Fruit fly (Drosophila melanogaster) whole organism, prepupa: Measurements from ENCODE around the gene CG18563.
A peak's percentile ranks its signal among the peaks of the same experiment; 100 is the strongest.

Experiments
- Blimp-1 ChIP-seq: fragments of 200-800 bp; sonication (Bioruptor generic); optimal IDR thresholded peaks from 3 replicates; lab custom pipeline; 2017; ENCODE audit warnings: missing biosample characterization, missing genetic modification characterization, mild to moderate bottlenecking, moderate library complexity, missing genetic modification reagents
- CG10669 ChIP-seq: fragments of 200-800 bp; sonication (Bioruptor generic); optimal IDR thresholded peaks from 3 replicates; lab custom pipeline; 2018; ENCODE audit warnings: missing biosample characterization, mild to moderate bottlenecking, missing genetic modification characterization, moderate library complexity
- CG11762 ChIP-seq: fragments of 200-800 bp; sonication (Bioruptor generic); optimal IDR thresholded peaks from 3 replicates; lab custom pipeline; 2016; ENCODE audit warnings: missing biosample characterization, missing genetic modification characterization; ENCODE audit not compliant: insufficient read depth
- CG11902 ChIP-seq: fragments of 200-800 bp; sonication (Bioruptor generic); optimal IDR thresholded peaks from 3 replicates; lab custom pipeline; 2016; ENCODE audit warnings: missing biosample characterization, missing genetic modification characterization
- CG15336 ChIP-seq: fragments of 200-800 bp; sonication (Bioruptor generic); IDR thresholded peaks from 2 replicates; pipeline ENCODE4 v1.3.6; 2022; ENCODE audit warnings: missing biosample characterization, missing genetic modification characterization
- CG16779 ChIP-seq: fragments of 200-800 bp; sonication (Bioruptor generic); optimal IDR thresholded peaks from 3 replicates; lab custom pipeline; 2017; ENCODE audit warnings: missing biosample characterization, mild to moderate bottlenecking, missing genetic modification characterization
- CG3032 ChIP-seq: fragments of 200-800 bp; optimal IDR thresholded peaks from 2 replicates; lab custom pipeline; 2019; ENCODE audit warnings: missing biosample characterization, mild to moderate bottlenecking, missing genetic modification characterization, moderate library complexity
- CG31627 ChIP-seq: fragments of 200-800 bp; sonication (Bioruptor generic); optimal IDR thresholded peaks from 3 replicates; lab custom pipeline; 2016; ENCODE audit warnings: missing biosample characterization, missing genetic modification characterization
- CG34406 ChIP-seq: fragments of 200-800 bp; sonication (Bioruptor generic); optimal IDR thresholded peaks from 3 replicates; lab custom pipeline; 2016; ENCODE audit warnings: missing biosample characterization, missing genetic modification characterization
- CG3919 ChIP-seq: fragments of 200-800 bp; sonication (Bioruptor generic); optimal IDR thresholded peaks from 3 replicates; lab custom pipeline; 2016; ENCODE audit warnings: missing biosample characterization, missing genetic modification characterization
- CG4318 ChIP-seq: fragments of 200-800 bp; sonication (Bioruptor generic); optimal IDR thresholded peaks from 3 replicates; lab custom pipeline; 2017; ENCODE audit warnings: missing biosample characterization, mild to moderate bottlenecking, missing genetic modification characterization
- CG6792 ChIP-seq: fragments of 200-800 bp; sonication (Bioruptor generic); optimal IDR thresholded peaks from 3 replicates; lab custom pipeline; 2016; ENCODE audit warnings: missing biosample characterization, missing genetic modification characterization
- CG6808 ChIP-seq: fragments of 200-800 bp; sonication (Bioruptor generic); optimal IDR thresholded peaks from 3 replicates; lab custom pipeline; 2017; ENCODE audit warnings: missing biosample characterization, missing genetic modification characterization, mild to moderate bottlenecking, moderate library complexity, missing genetic modification reagents
- CG7368 ChIP-seq: fragments of 200-800 bp; sonication (Bioruptor generic); optimal IDR thresholded peaks from 3 replicates; lab custom pipeline; 2016; ENCODE audit warnings: missing biosample characterization, missing genetic modification characterization
- CG8319 ChIP-seq: fragments of 200-800 bp; sonication (Bioruptor generic); optimal IDR thresholded peaks from 3 replicates; lab custom pipeline; 2016; ENCODE audit warnings: missing biosample characterization, missing genetic modification characterization
- CG8632 ChIP-seq: fragments of 200-800 bp; sonication (Bioruptor generic); optimal IDR thresholded peaks from 3 replicates; lab custom pipeline; 2016; ENCODE audit warnings: missing biosample characterization, missing genetic modification characterization
- CG9139 ChIP-seq: fragments of 200-800 bp; sonication (Bioruptor generic); optimal IDR thresholded peaks from 3 replicates; lab custom pipeline; 2017; ENCODE audit warnings: missing biosample characterization, mild to moderate bottlenecking, missing genetic modification characterization
- Eip75B ChIP-seq: fragments of 200-800 bp; sonication (Bioruptor generic); optimal IDR thresholded peaks from 3 replicates; lab custom pipeline; 2016; ENCODE audit warnings: missing biosample characterization, missing genetic modification characterization
- Eip78C ChIP-seq: fragments of 200-800 bp; sonication (Bioruptor generic); peaks from one replicate; lab custom pipeline; 2016; ENCODE audit warnings: missing biosample characterization, missing genetic modification characterization
- Ets21C ChIP-seq: fragments of 200-800 bp; sonication (Bioruptor generic); optimal IDR thresholded peaks from 3 replicates; lab custom pipeline; 2016; ENCODE audit warnings: missing biosample characterization, missing genetic modification characterization
- Ets96B ChIP-seq: fragments of 200-800 bp; optimal IDR thresholded peaks from 2 replicates; lab custom pipeline; 2019; ENCODE audit warnings: missing biosample characterization, mild to moderate bottlenecking, missing genetic modification characterization, moderate library complexity
- Gug ChIP-seq: fragments of 200-800 bp; sonication (Bioruptor generic); IDR thresholded peaks from 2 replicates; pipeline ENCODE4 v1.3.6; 2022; ENCODE audit warnings: missing biosample characterization, missing genetic modification characterization
- Hr38 ChIP-seq: sonication (Bioruptor generic); optimal IDR thresholded peaks from 2 replicates; lab custom pipeline; 2016; ENCODE audit warnings: missing biosample characterization, missing genetic modification characterization
- Hr39 ChIP-seq: fragments of 200-800 bp; sonication (Bioruptor generic); optimal IDR thresholded peaks from 2 replicates; lab custom pipeline; 2016; ENCODE audit warnings: missing biosample characterization, missing genetic modification characterization
- Hr4 ChIP-seq: fragments of 200-800 bp; sonication (Bioruptor generic); optimal IDR thresholded peaks from 3 replicates; lab custom pipeline; 2016; ENCODE audit warnings: missing biosample characterization, missing genetic modification characterization
- Lpt ChIP-seq: fragments of 200-800 bp; sonication (Bioruptor generic); optimal IDR thresholded peaks from 3 replicates; lab custom pipeline; 2016; ENCODE audit warnings: missing biosample characterization, missing genetic modification characterization
- Met ChIP-seq: fragments of 200-800 bp; sonication (Bioruptor generic); optimal IDR thresholded peaks from 3 replicates; lab custom pipeline; 2016; ENCODE audit warnings: missing biosample characterization, missing genetic modification characterization
- Smox ChIP-seq: fragments of 200-800 bp; sonication (Bioruptor generic); optimal IDR thresholded peaks from 3 replicates; lab custom pipeline; 2016; ENCODE audit warnings: missing biosample characterization, missing genetic modification characterization
- Sox102F ChIP-seq: fragments of 200-800 bp; sonication (Bioruptor generic); optimal IDR thresholded peaks from 2 replicates; lab custom pipeline; 2016; ENCODE audit warnings: missing biosample characterization, mild to moderate bottlenecking, missing genetic modification characterization
- Sox14 ChIP-seq: fragments of 200-800 bp; sonication (Bioruptor generic); optimal IDR thresholded peaks from 3 replicates; lab custom pipeline; 2016; ENCODE audit warnings: missing biosample characterization, missing genetic modification characterization
- Sox15 ChIP-seq: fragments of 200-800 bp; sonication (Bioruptor generic); optimal IDR thresholded peaks from 3 replicates; lab custom pipeline; 2016; ENCODE audit warnings: missing biosample characterization, missing genetic modification characterization
- achi ChIP-seq: fragments of 200-800 bp; sonication (Bioruptor generic); optimal IDR thresholded peaks from 3 replicates; lab custom pipeline; 2016; ENCODE audit warnings: missing biosample characterization, missing genetic modification characterization
- acj6 ChIP-seq: fragments of 200-800 bp; sonication (Bioruptor generic); optimal IDR thresholded peaks from 3 replicates; lab custom pipeline; 2016; ENCODE audit warnings: missing biosample characterization, missing genetic modification characterization
- dsx ChIP-seq: fragments of 200-800 bp; optimal IDR thresholded peaks from 3 replicates; lab custom pipeline; 2019; ENCODE audit warnings: missing biosample characterization, mild to moderate bottlenecking, missing genetic modification characterization, moderate library complexity; ENCODE audit not compliant: poor library complexity, severe bottlenecking
- esn ChIP-seq: fragments of 200-800 bp; sonication (Bioruptor generic); optimal IDR thresholded peaks from 2 replicates; lab custom pipeline; 2016; ENCODE audit warnings: missing biosample characterization, mild to moderate bottlenecking, missing genetic modification characterization, moderate library complexity
- fd85E ChIP-seq: fragments of 200-800 bp; sonication (Bioruptor generic); optimal IDR thresholded peaks from 3 replicates; lab custom pipeline; 2016; ENCODE audit warnings: missing biosample characterization, missing genetic modification characterization
- fkh ChIP-seq: fragments of 200-800 bp; sonication (Bioruptor generic); optimal IDR thresholded peaks from 3 replicates; lab custom pipeline; 2017; ENCODE audit warnings: missing biosample characterization, mild to moderate bottlenecking, missing genetic modification characterization, moderate library complexity
- lz ChIP-seq: fragments of 200-800 bp; sonication (Bioruptor generic); optimal IDR thresholded peaks from 3 replicates; lab custom pipeline; 2016; ENCODE audit warnings: missing biosample characterization, missing genetic modification characterization
- net ChIP-seq: fragments of 200-800 bp; sonication (Bioruptor generic); optimal IDR thresholded peaks from 3 replicates; lab custom pipeline; 2016; ENCODE audit warnings: missing biosample characterization, missing genetic modification characterization
- pdm3 ChIP-seq: fragments of 200-800 bp; sonication (Bioruptor generic); optimal IDR thresholded peaks from 3 replicates; lab custom pipeline; 2016; ENCODE audit warnings: missing biosample characterization, missing genetic modification characterization
- svp ChIP-seq: fragments of 200-800 bp; sonication (Bioruptor generic); peaks from one replicate; lab custom pipeline; 2016; ENCODE audit warnings: missing biosample characterization, missing genetic modification characterization
- vri ChIP-seq: fragments of 200-800 bp; sonication (Bioruptor generic); optimal IDR thresholded peaks from 3 replicates; lab custom pipeline; 2016; ENCODE audit warnings: missing biosample characterization, mild to moderate bottlenecking, missing genetic modification characterization

The CG18563 gene

dm6 chr2L:17421366-17421765 lies 36.5 kb downstream of the CG18563 start (continued):
- TF ChIP-seq Gug (GFP tag; lab: Robert Waterston, UW) = no peak
- TF ChIP-seq CG8319 (GFP tag; lab: Kevin White, UChicago) = peak; percentile 20
- TF ChIP-seq Lpt = no peak
- peak; percentile 52 for TF ChIP-seq CG31627 (GFP tag; lab: Kevin White, UChicago)
- TF ChIP-seq CG3919 (GFP tag; lab: Kevin White, UChicago) = no peak
- TF ChIP-seq CG6792 (GFP tag; lab: Kevin White, UChicago) = peak; percentile 21
- TF ChIP-seq CG11762 (GFP tag; lab: Kevin White, UChicago) = peak; percentile 21
- peak; percentile 13 for TF ChIP-seq Sox14 (GFP tag; lab: Kevin White, UChicago)
- peak; percentile 53 for TF ChIP-seq pdm3 (GFP tag; lab: Kevin White, UChicago)
- TF ChIP-seq Hr38 (GFP tag; lab: Kevin White, UChicago) = no peak
- TF ChIP-seq Sox102F (GFP tag; lab: Kevin White, UChicago) = peak; percentile 57
- no peak for TF ChIP-seq Eip78C
- TF ChIP-seq Hr39 (GFP tag; lab: Kevin White, UChicago) = no peak
- TF ChIP-seq Ets96B (tag; lab: Kevin White, UChicago) = no peak
- TF ChIP-seq CG15336 (GFP tag; lab: Robert Waterston, UW) = peak; percentile 61; the same call in 1 of the 2 replicates
- peak; percentile 46 for TF ChIP-seq lz (GFP tag; lab: Kevin White, UChicago)
- TF ChIP-seq CG6808 (GFP tag; lab: Kevin White, UChicago) = peak; percentile 59
- TF ChIP-seq CG16779 (tag; lab: Kevin White, UChicago) = no peak
- peak; percentile 3 for TF ChIP-seq Sox15 (GFP tag; lab: Kevin White, UChicago)
- no peak for TF ChIP-seq CG7368 (GFP tag; lab: Kevin White, UChicago)
- TF ChIP-seq vri (GFP tag; lab: Kevin White, UChicago) = peak; percentile 9
- peak; percentile 75 for TF ChIP-seq acj6 (GFP tag; lab: Kevin White, UChicago)
- peak; percentile 55 for TF ChIP-seq Eip75B
- TF ChIP-seq CG3032 (tag; lab: Kevin White, UChicago) = peak; percentile 78
- peak; percentile 10 for TF ChIP-seq Blimp-1
- peak; percentile 79 for TF ChIP-seq esn (GFP tag; lab: Kevin White, UChicago)
- TF ChIP-seq net (GFP tag; lab: Kevin White, UChicago) = no peak
- peak; percentile 4 for TF ChIP-seq Smox (GFP tag; lab: Kevin White, UChicago)
- peak; percentile 65 for TF ChIP-seq CG8632 (GFP tag; lab: Kevin White, UChicago)
- TF ChIP-seq dsx = no peak
- peak; percentile 7 for TF ChIP-seq CG4318 (GFP tag; lab: Kevin White, UChicago)

DNA sequence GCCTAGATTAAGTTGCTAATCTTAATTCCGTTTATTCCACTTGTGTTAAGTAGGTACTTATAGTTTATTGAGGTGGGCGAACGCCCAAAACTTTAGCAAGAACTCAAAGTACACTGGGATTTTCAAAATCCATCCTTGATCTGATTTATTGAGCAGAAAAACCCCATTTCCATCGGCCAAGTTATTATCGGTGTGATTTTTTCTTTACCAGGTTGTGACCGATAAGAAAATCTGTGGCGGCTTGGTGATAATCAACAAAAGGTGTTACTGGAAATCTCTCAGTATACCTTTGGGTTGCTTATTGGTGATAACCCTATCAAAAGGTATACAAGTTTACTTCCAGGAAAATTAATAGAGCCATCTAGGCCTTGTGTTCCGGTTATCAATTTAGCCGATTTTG lies 37.4 kb downstream of the CG18563 start:
- TF ChIP-seq Gug (GFP tag; lab: Robert Waterston, UW) = no peak
- TF ChIP-seq CG7368 (GFP tag; lab: Kevin White, UChicago) = no peak
- TF ChIP-seq achi (GFP tag; lab: Kevin White, UChicago) = no peak
- no peak for TF ChIP-seq CG11902 (GFP tag; lab: Kevin White, UChicago)
- TF ChIP-seq CG11762 (GFP tag; lab: Kevin White, UChicago) = no peak
- TF ChIP-seq Ets21C (GFP tag; lab: Kevin White, UChicago) = no peak
- TF ChIP-seq fd85E (GFP tag; lab: Kevin White, UChicago) = no peak
- TF ChIP-seq fkh (GFP tag; lab: Kevin White, UChicago) = no peak
- TF ChIP-seq Hr39 (GFP tag; lab: Kevin White, UChicago) = no peak
- no peak for TF ChIP-seq Hr4 (GFP tag; lab: Kevin White, UChicago)

DNA sequence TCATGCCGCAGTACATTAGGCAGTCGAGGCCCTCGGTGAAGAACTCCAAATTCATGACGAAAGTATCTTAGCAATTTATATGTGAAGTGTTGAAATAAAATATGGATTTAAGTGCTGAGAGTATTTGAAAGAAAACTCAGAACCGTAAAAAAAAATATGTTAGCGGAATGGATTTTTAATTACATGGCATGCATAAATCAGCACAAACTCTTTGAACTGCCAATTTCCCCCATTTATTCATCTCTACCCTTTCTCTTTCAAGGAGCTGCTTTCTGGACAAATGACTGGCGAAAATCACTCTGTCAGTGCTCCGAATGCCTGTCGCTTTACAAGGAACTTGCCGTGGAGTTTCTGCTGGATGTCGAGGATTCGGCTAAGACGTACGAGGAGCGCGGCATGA lies 45.3 kb downstream of the CG18563 start, which contains the start of gene Rsph9:
TSS of gene Rsph9 (minus strand) at position 101 of the 400 bp plus-strand sequence.
- TF ChIP-seq CG7368 (GFP tag; lab: Kevin White, UChicago) (no peak), Ets21C (GFP tag; lab: Kevin White, UChicago) (no peak), Hr4 (GFP tag; lab: Kevin White, UChicago) (no peak), CG11902 (GFP tag; lab: Kevin White, UChicago) (no peak), esn (GFP tag; lab: Kevin White, UChicago) (no peak), Hr39 (GFP tag; lab: Kevin White, UChicago) (no peak), Blimp-1 (no peak), CG6808 (GFP tag; lab: Kevin White, UChicago) (no peak), Gug (GFP tag; lab: Robert Waterston, UW) (no peak), achi (GFP tag; lab: Kevin White, UChicago) (no peak), CG31627 (GFP tag; lab: Kevin White, UChicago) (no peak), net (GFP tag; lab: Kevin White, UChicago) (no peak), svp (GFP tag; lab: Kevin White, UChicago) (no peak), Met (GFP tag; lab: Kevin White, UChicago) (no peak), CG9139 (GFP tag; lab: Kevin White, UChicago) (no peak), CG10669 (GFP tag; lab: Kevin White, UChicago) (no peak), CG34406 (GFP tag; lab: Kevin White, UChicago) (no peak), acj6 (GFP tag; lab: Kevin White, UChicago) (no peak), lz (GFP tag; lab: Kevin White, UChicago) (no peak), dsx (no peak)
- TF ChIP-seq, all 60 proteins: peak for 0
